Fruit fly (Drosophila melanogaster): ENCODE data around the gene CG34251.
A peak's percentile ranks its signal among the peaks of the same experiment; 100 is the strongest.

CG34251 gene

DNA sequence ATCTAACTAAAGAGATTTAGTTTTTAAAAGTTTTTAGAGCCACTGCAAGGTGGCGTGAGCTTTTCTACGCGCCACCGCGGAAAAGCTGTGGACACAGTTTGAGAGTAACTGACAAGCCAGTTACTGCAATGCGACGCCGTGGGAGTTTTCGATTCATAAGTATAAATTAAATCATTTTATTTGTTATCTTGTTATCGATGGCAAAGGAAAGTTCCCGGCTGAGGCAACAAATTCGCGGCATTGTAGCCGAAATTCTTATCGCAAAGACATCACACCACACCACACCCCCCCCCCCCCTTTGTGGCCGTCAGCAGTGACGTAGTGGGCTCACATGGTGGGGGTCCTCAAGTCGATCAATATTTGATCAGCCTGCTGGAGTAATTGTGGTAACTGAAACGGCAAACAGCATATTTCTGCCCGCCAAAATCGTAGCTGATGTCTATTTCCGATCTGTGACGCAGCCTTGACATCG lies 15.5 kb upstream of the CG34251 start:
- TF ChIP-seq OdsH (GFP tag; optimal IDR thresholded peaks at IDR 0.05), result peak; percentile 50
- peak; percentile 36 for TF ChIP-seq Myc (optimal IDR thresholded peaks at IDR 0.05)
- TF ChIP-seq fru (GFP tag; optimal IDR thresholded peaks at IDR 0.05), result peak; percentile 62
- TF ChIP-seq psq (GFP tag; optimal IDR thresholded peaks at IDR 0.05), result peak; percentile 12
- TF ChIP-seq Sp1 (GFP tag; optimal IDR thresholded peaks at IDR 0.05), result peak; percentile 58
- peak; percentile 23 for TF ChIP-seq HLH106 (tag; optimal IDR thresholded peaks at IDR 0.05)
- TF ChIP-seq rgr (GFP tag; optimal IDR thresholded peaks at IDR 0.05), result peak; percentile 71
- no peak for TF ChIP-seq dl (GFP tag; optimal IDR thresholded peaks at IDR 0.05; ENCODE audit: insufficient read depth in 1 of 2, partially characterized antibody in 2 of 2)
- peak; percentile 20 for TF ChIP-seq br (GFP tag; optimal IDR thresholded peaks at IDR 0.05)
- no peak for TF ChIP-seq CG32264 (GFP tag; optimal IDR thresholded peaks at IDR 0.05)
- no peak for TF ChIP-seq Mio (GFP tag; optimal IDR thresholded peaks at IDR 0.05)
- TF ChIP-seq dmrt93B (GFP tag; optimal IDR thresholded peaks at IDR 0.05), result no peak
- no peak for TF ChIP-seq CrebA (GFP tag; optimal IDR thresholded peaks at IDR 0.05; ENCODE audit: borderline replicate concordance)
- no peak for TF ChIP-seq CG9705 (GFP tag; optimal IDR thresholded peaks at IDR 0.05)
- TF ChIP-seq Rel (GFP tag; optimal IDR thresholded peaks at IDR 0.05), result no peak
- peak; percentile 70 for TF ChIP-seq Rel (tag; optimal IDR thresholded peaks at IDR 0.05)
- no peak for TF ChIP-seq Dfd (GFP tag; optimal IDR thresholded peaks at IDR 0.05)
- no peak for TF ChIP-seq GATAd (GFP tag; optimal IDR thresholded peaks at IDR 0.05)
- no peak for TF ChIP-seq tai (GFP tag; optimal IDR thresholded peaks at IDR 0.05)
- no peak for TF ChIP-seq Hr78 (GFP tag; optimal IDR thresholded peaks at IDR 0.05)
- no peak for TF ChIP-seq Vsx2 (GFP tag; optimal IDR thresholded peaks at IDR 0.05; ENCODE audit: partially characterized antibody)
- TF ChIP-seq foxo (GFP tag; optimal IDR thresholded peaks at IDR 0.05), result peak in 1 of 2 experiments; percentile 19
- TF ChIP-seq pan (optimal IDR thresholded peaks at IDR 0.05), result no peak
- TF ChIP-seq h (GFP tag; optimal IDR thresholded peaks at IDR 0.05), result peak; percentile 59
- TF ChIP-seq N (GFP tag; optimal IDR thresholded peaks at IDR 0.05), result no peak
- TF ChIP-seq woc (GFP tag; optimal IDR thresholded peaks at IDR 0.05), result no peak
- no peak for TF ChIP-seq Abd-B (GFP tag; optimal IDR thresholded peaks at IDR 0.05)
- TF ChIP-seq sv (GFP tag; optimal IDR thresholded peaks at IDR 0.05), result no peak
- no peak for TF ChIP-seq Dif (GFP tag; optimal IDR thresholded peaks at IDR 0.05; ENCODE audit: partially characterized antibody)
- no peak for TF ChIP-seq sage (GFP tag; optimal IDR thresholded peaks at IDR 0.05)
- TF ChIP-seq jim (GFP tag; optimal IDR thresholded peaks at IDR 0.05), result no peak
- TF ChIP-seq dsf (GFP tag; optimal IDR thresholded peaks at IDR 0.05; ENCODE audit: borderline replicate concordance), result peak; percentile 5
- TF ChIP-seq Jra (GFP tag; optimal IDR thresholded peaks at IDR 0.05), result no peak
- no peak for TF ChIP-seq brk (GFP tag; optimal IDR thresholded peaks at IDR 0.05)
- TF ChIP-seq Hnf4 (GFP tag; optimal IDR thresholded peaks at IDR 0.05), result no peak
- TF ChIP-seq lola (GFP tag; optimal IDR thresholded peaks at IDR 0.05), result no peak
- peak; percentile 86 for TF ChIP-seq Hr83 (GFP tag; optimal IDR thresholded peaks at IDR 0.05; ENCODE audit: poor library complexity, severe bottlenecking)
- no peak for TF ChIP-seq ey (GFP tag; optimal IDR thresholded peaks at IDR 0.05)
- TF ChIP-seq usp (GFP tag; optimal IDR thresholded peaks at IDR 0.05), result no peak

DNA sequence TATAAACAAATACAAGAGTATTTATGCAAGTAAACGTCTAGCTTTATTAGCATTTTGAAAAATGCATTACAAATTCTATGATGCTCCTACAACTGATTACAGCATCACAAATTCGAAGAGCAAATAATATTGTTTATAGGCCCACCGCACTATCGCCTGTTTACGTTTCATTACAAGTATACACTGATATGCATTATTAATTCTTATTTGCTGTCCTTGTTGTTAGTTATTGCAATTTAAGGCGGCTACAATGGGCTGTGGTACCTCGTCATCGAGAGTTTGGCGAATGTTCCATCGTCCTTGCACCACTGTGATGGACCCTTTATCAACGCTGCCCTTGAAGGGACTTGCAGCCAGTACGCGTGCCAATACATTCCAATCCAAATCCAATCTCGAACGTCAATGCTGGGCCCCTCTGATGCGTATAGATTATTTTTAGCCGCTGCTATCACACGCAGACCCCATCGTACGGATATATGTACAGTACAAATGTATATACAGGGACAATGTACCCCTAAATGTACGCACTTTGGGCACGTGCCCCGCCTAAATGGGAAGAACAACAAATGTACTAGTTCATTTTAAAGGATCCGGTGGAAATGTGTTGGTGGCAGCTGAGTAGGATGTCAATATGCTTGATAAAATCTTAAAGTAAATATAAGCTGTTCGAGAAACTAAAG lies 14.6 kb upstream of the CG34251 start:
- no peak for TF ChIP-seq Hr83 (GFP tag; optimal IDR thresholded peaks at IDR 0.05; ENCODE audit: poor library complexity, severe bottlenecking)
- TF ChIP-seq dsf (GFP tag; optimal IDR thresholded peaks at IDR 0.05; ENCODE audit: borderline replicate concordance), result no peak
- TF ChIP-seq Myc (optimal IDR thresholded peaks at IDR 0.05), result no peak
- no peak for TF ChIP-seq sage (GFP tag; optimal IDR thresholded peaks at IDR 0.05)
- no peak for TF ChIP-seq fru (GFP tag; optimal IDR thresholded peaks at IDR 0.05)
- no peak for TF ChIP-seq Sp1 (GFP tag; optimal IDR thresholded peaks at IDR 0.05)
- no peak for TF ChIP-seq Mio (GFP tag; optimal IDR thresholded peaks at IDR 0.05)
- TF ChIP-seq tai (GFP tag; optimal IDR thresholded peaks at IDR 0.05), result no peak
- TF ChIP-seq lola (GFP tag; optimal IDR thresholded peaks at IDR 0.05), result no peak
- no peak for TF ChIP-seq ey (GFP tag; optimal IDR thresholded peaks at IDR 0.05)
- no peak for TF ChIP-seq rgr (GFP tag; optimal IDR thresholded peaks at IDR 0.05)
- TF ChIP-seq sv (GFP tag; optimal IDR thresholded peaks at IDR 0.05), result no peak

Measured in whole organism, wandering third instar larva.